Worm (Caenorhabditis elegans): ENCODE measurements around the gene B0310.3.

DNA sequence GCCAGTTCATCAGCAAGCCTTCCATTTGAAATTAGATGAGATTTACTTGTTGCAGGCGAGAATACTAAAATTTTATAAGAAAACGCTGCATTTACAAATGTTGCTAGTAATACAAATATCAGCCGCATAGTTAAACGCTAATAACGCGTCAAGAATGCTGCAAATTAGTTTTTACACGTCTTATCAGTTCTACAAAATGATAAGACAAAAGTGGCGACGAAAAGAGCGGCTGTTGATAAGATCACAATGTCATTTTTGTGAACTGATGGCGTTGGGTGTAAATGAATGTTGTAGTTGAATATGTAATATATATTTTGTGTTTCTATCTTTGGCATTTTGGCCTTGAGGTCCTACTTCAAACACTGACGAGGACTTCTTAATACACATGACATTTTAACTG is 9.2 kb upstream of the B0310.3 start, which contains the start of gene ugt-46:
- TF ChIP-seq dao-5 (tag; optimal IDR thresholded peaks at IDR 0.05) (no peak), W03F9.2 (tag; optimal IDR thresholded peaks at IDR 0.05) (no peak), him-1 (tag; optimal IDR thresholded peaks at IDR 0.05) (no peak)
